Worm (Caenorhabditis elegans) whole organism, dauer: ENCODE data around the gene F22F7.2.

ENCODE experiments used
- unc-62 ChIP-seq: sonication (generic microtip); optimal IDR thresholded peaks from 2 replicates; lab custom pipeline; 2017; ENCODE audit warnings: missing biosample characterization, missing genetic modification reagents, missing genetic modification characterization

F22F7.2 gene

ce11 chrV:2151458-2151857, 28.9 kb downstream of the F22F7.2 start, which contains the start of gene srbc-24:
srbc-24 (plus strand) TSS chrV:2151758.
- no peak for TF ChIP-seq unc-62 (GFP tag; lab: Kevin White, UChicago)

- no peak for TF ChIP-seq unc-62 (GFP tag; lab: Kevin White, UChicago)
Measured at ce11 chrV:2153274-2153673, 30.7 kb downstream of the F22F7.2 start, which contains the start of gene srbc-23. srbc-23 (plus strand) TSS chrV:2153574.

DNA sequence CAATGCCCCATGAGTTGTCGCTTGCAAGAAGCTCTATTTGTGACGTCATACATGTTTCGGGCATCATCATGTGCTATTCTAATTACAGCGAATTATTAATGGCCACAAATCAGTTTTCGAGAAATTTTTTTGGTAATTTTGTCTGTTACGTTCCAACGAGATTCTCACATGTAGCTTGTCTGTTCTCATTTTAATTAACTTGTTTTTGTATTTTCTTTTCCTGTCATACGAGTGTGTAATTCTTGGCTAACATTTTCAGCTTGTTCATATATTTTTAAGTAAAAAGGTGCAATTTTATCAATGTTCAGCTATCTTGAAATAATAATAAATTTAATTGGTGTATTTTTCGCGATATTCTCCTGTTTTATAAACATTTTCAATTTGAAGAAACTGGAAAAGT, 32.6 kb downstream of the F22F7.2 start, which contains the start of gene srbc-21:
Gene srbc-21 (plus strand): TSS at position 301 of the 400 bp plus-strand sequence.
- TF ChIP-seq unc-62 (GFP tag; lab: Kevin White, UChicago): no peak

DNA sequence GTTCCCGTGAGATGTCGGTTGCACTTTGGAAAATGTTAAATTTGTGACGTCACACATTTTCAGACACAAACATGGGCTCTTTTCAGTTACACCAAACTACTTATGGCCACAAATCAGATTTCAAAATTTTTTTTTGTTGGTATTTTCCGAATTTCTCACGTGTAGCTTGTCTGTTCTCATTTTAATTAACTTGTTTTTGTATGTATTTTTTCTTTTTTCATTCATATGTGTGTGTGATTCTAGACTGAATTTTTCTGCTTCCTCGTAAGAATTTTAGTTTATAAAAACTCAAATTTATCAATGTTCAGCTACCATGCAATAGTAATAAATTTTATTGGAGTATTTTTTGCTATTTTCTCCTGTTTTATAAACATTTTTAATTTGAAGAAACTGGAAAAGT, 34.2 kb downstream of the F22F7.2 start, which contains the start of gene srbc-22:
Gene srbc-22 (plus strand): TSS at position 301 of the 400 bp plus-strand sequence.
- TF ChIP-seq unc-62 (GFP tag; lab: Kevin White, UChicago): no peak

ce11 chrV:2159331-2159730, 36.7 kb downstream of the F22F7.2 start, which contains the start of gene C45H4.14:
C45H4.14 (minus strand) TSS chrV:2159431.
- TF ChIP-seq unc-62 (GFP tag; lab: Kevin White, UChicago): no peak

DNA sequence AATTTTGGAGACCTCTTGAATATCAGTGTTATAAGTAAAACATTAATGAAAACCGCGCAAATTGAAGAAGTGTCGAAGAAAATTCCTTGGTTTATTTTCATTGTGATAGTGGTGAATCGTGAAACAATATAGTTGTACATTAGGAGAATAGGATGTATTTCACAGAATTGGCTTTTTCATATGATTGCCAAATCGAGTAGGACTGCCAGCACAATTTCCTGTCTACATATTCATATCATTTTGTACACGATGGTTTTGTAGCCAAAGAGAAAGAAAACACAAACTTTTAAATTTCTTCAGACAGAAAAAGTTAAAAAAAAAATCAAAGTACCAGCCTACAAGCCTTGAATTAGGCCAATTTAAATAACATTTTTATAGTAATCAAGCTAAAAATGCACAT, 41.2 kb downstream of the F22F7.2 start, which contains the start of gene str-255:
Gene str-255 (minus strand): TSS at position 101 of the 400 bp plus-strand sequence.
- no peak for TF ChIP-seq unc-62 (GFP tag; lab: Kevin White, UChicago)

- TF ChIP-seq unc-62 (GFP tag; lab: Kevin White, UChicago): no peak
Measured at ce11 chrV:2166679-2167078, 44.1 kb downstream of the F22F7.2 start, which contains the start of gene srbc-19. srbc-19 (minus strand) TSS chrV:2166779.

ce11 chrV:2174465-2174864, 51.9 kb downstream of the F22F7.2 start:
- no peak for TF ChIP-seq unc-62 (GFP tag; lab: Kevin White, UChicago)

- TF ChIP-seq unc-62 (GFP tag; lab: Kevin White, UChicago): no peak
Measured at ce11 chrV:2175242-2175641, 52.7 kb downstream of the F22F7.2 start, which contains the start of gene C45H4.18. C45H4.18 (plus strand) TSS chrV:2175542.
